Worm (Caenorhabditis elegans) whole organism, L1 larva: ENCODE measurements around the gene osm-8.

Experiments used
- C16A3.4 ChIP-seq: fragments of 150-350 bp; optimal IDR thresholded peaks from 2 replicates; lab custom pipeline; 2014; ENCODE audit warnings: missing biosample characterization, missing genetic modification characterization
- F16B12.6 ChIP-seq: fragments of 150-350 bp; optimal IDR thresholded peaks from 2 replicates; lab custom pipeline; 2014; ENCODE audit warnings: missing biosample characterization, missing genetic modification characterization
- aly-2 ChIP-seq: fragments of 150-350 bp; optimal IDR thresholded peaks from 2 replicates; lab custom pipeline; 2014; ENCODE audit warnings: missing biosample characterization, missing genetic modification characterization
- ama-1 ChIP-seq: fragments of 150-350 bp; optimal IDR thresholded peaks from 2 replicates; lab custom pipeline; 2014
- blmp-1 ChIP-seq: fragments of 150-350 bp; optimal IDR thresholded peaks from 2 replicates; lab custom pipeline; 2014; ENCODE audit warnings: missing biosample characterization, missing genetic modification characterization
- ceh-88 ChIP-seq: fragments of 200-800 bp; sonication (Bioruptor generic); IDR thresholded peaks from 2 replicates; pipeline ENCODE4 v1.3.6; 2022; ENCODE audit warnings: missing genetic modification characterization, missing compliant biosample characterization
- dpl-1 ChIP-seq, 3 experiments: fragments of 150-350 bp in 2 of 3; sonication (generic microtip) in 1 of 3; optimal IDR thresholded peaks; 2 replicates each; lab custom pipeline; 2014 to 2017; ENCODE audit warnings: missing biosample characterization in 3 of 3, missing genetic modification characterization in 3 of 3, missing genetic modification reagents in 3 of 3
- dsc-1 ChIP-seq: sonication (generic microtip); optimal IDR thresholded peaks from 2 replicates; lab custom pipeline; 2016; ENCODE audit warnings: mild to moderate bottlenecking, missing genetic modification characterization, missing compliant biosample characterization
- efl-1 ChIP-seq, 4 experiments: fragments of 150-350 bp; optimal IDR thresholded peaks in 3 of 4; peaks in 1 of 4; 1 replicate in 1 of 4; 2 replicates in 3 of 4; lab custom pipeline; 2014; ENCODE audit warnings: missing biosample characterization in 2 of 4, missing genetic modification characterization in 2 of 4, missing genetic modification reagents in 2 of 4
- efl-3 ChIP-seq: fragments of 200-800 bp; sonication (Bioruptor generic); optimal IDR thresholded peaks from 2 replicates; lab custom pipeline; 2018; ENCODE audit warnings: mild to moderate bottlenecking, missing genetic modification characterization, missing compliant biosample characterization
- elt-2 ChIP-seq: sonication (generic microtip); optimal IDR thresholded peaks from 2 replicates; lab custom pipeline; 2016; ENCODE audit warnings: missing genetic modification characterization, mild to moderate bottlenecking, inconsistent platforms, missing compliant biosample characterization, missing genetic modification reagents
- elt-3 ChIP-seq, 6 experiments: fragments of 150-350 bp in 1 of 6; sonication (generic microtip); optimal IDR thresholded peaks; 2 replicates each; lab custom pipeline; 2017 to 2018; ENCODE audit warnings: missing biosample characterization in 6 of 6, missing genetic modification characterization in 6 of 6, inconsistent platforms in 1 of 6
- ets-5 ChIP-seq: fragments of 200-800 bp; sonication (Bioruptor generic); IDR thresholded peaks from 2 replicates; pipeline ENCODE4 v1.3.6; 2022; ENCODE audit warnings: missing genetic modification characterization, missing compliant biosample characterization
- fkh-8 ChIP-seq: sonication (generic microtip); optimal IDR thresholded peaks from 2 replicates; lab custom pipeline; 2016; ENCODE audit warnings: mild to moderate bottlenecking, missing genetic modification characterization, missing compliant biosample characterization
- fos-1 ChIP-seq: fragments of 150-350 bp; optimal IDR thresholded peaks from 2 replicates; lab custom pipeline; 2014; ENCODE audit warnings: missing biosample characterization, missing genetic modification characterization
- grh-1 ChIP-seq: fragments of 200-800 bp; sonication (Bioruptor generic); IDR thresholded peaks from 2 replicates; pipeline ENCODE4 v1.3.6; 2022; ENCODE audit warnings: missing genetic modification reagents, missing genetic modification characterization, missing compliant biosample characterization
- hlh-17 ChIP-seq: fragments of 200-800 bp; sonication (Bioruptor generic); optimal IDR thresholded peaks from 2 replicates; lab custom pipeline; 2018; ENCODE audit warnings: missing genetic modification characterization, mild to moderate bottlenecking, missing compliant biosample characterization, moderate library complexity, borderline replicate concordance
- irx-1 ChIP-seq: sonication (generic microtip); optimal IDR thresholded peaks from 2 replicates; lab custom pipeline; 2016; ENCODE audit warnings: missing genetic modification characterization, missing compliant biosample characterization
- lin-14 ChIP-seq: fragments of 200-800 bp; sonication (Bioruptor generic); optimal IDR thresholded peaks from 2 replicates; lab custom pipeline; 2018; ENCODE audit warnings: mild to moderate bottlenecking, missing genetic modification characterization, moderate library complexity, missing compliant biosample characterization
- lin-35 ChIP-seq, 2 experiments: fragments of 150-350 bp; optimal IDR thresholded peaks; 2 replicates each; lab custom pipeline; 2014; ENCODE audit warnings: missing biosample characterization in 2 of 2, missing genetic modification characterization in 2 of 2, missing genetic modification reagents in 2 of 2
- lin-39 ChIP-seq: fragments of 150-350 bp; optimal IDR thresholded peaks from 2 replicates; lab custom pipeline; 2014; ENCODE audit warnings: missing biosample characterization, missing genetic modification reagents, missing genetic modification characterization
- lir-3 ChIP-seq: sonication (generic microtip); optimal IDR thresholded peaks from 2 replicates; lab custom pipeline; 2016; ENCODE audit warnings: mild to moderate bottlenecking, missing genetic modification characterization, moderate library complexity, missing compliant biosample characterization; ENCODE audit not compliant: poor library complexity
- mep-1 ChIP-seq: fragments of 150-350 bp; optimal IDR thresholded peaks from 2 replicates; lab custom pipeline; 2014; ENCODE audit warnings: missing biosample characterization, missing genetic modification characterization
- nhr-11 ChIP-seq: fragments of 150-350 bp; optimal IDR thresholded peaks from 2 replicates; lab custom pipeline; 2014; ENCODE audit warnings: missing biosample characterization, missing genetic modification characterization
- nhr-20 ChIP-seq: sonication (generic microtip); optimal IDR thresholded peaks from 2 replicates; lab custom pipeline; 2016; ENCODE audit warnings: mild to moderate bottlenecking, missing genetic modification characterization, missing compliant biosample characterization
- nhr-237 ChIP-seq: fragments of 150-350 bp; optimal IDR thresholded peaks from 2 replicates; lab custom pipeline; 2014; ENCODE audit warnings: missing biosample characterization, missing genetic modification characterization
- nhr-47 ChIP-seq: sonication (generic microtip); optimal IDR thresholded peaks from 2 replicates; lab custom pipeline; 2016; ENCODE audit warnings: mild to moderate bottlenecking, missing genetic modification characterization, moderate library complexity, missing compliant biosample characterization
- nhr-90 ChIP-seq: sonication (generic microtip); optimal IDR thresholded peaks from 2 replicates; lab custom pipeline; 2016; ENCODE audit warnings: mild to moderate bottlenecking, missing genetic modification characterization, missing compliant biosample characterization; ENCODE audit not compliant: poor library complexity
- pag-3 ChIP-seq: sonication (generic microtip); optimal IDR thresholded peaks from 2 replicates; lab custom pipeline; 2017; ENCODE audit warnings: missing genetic modification characterization, mild to moderate bottlenecking, missing compliant biosample characterization, antibody characterized with exemption, borderline replicate concordance; ENCODE audit not compliant: insufficient read depth
- snu-23 ChIP-seq: sonication (generic microtip); optimal IDR thresholded peaks from 2 replicates; lab custom pipeline; 2016; ENCODE audit warnings: missing genetic modification characterization, missing compliant biosample characterization
- swsn-7 ChIP-seq: sonication (generic microtip); optimal IDR thresholded peaks from 2 replicates; lab custom pipeline; 2016; ENCODE audit warnings: missing genetic modification characterization, missing compliant biosample characterization
- tlp-1 ChIP-seq: fragments of 150-350 bp; optimal IDR thresholded peaks from 2 replicates; lab custom pipeline; 2014; ENCODE audit warnings: missing biosample characterization, missing genetic modification characterization
- unc-30 ChIP-seq: sonication (generic microtip); optimal IDR thresholded peaks from 2 replicates; lab custom pipeline; 2017; ENCODE audit warnings: missing biosample characterization, missing genetic modification characterization
- vab-15 ChIP-seq: sonication (generic microtip); optimal IDR thresholded peaks from 2 replicates; lab custom pipeline; 2017; ENCODE audit warnings: missing genotype, mild to moderate bottlenecking, missing genetic modification characterization, missing compliant biosample characterization
- zip-4 ChIP-seq: fragments of 200-800 bp; sonication (Bioruptor generic); optimal IDR thresholded peaks from 2 replicates; lab custom pipeline; 2018; ENCODE audit warnings: mild to moderate bottlenecking, missing genetic modification characterization, moderate library complexity, missing compliant biosample characterization

Gene osm-8

DNA sequence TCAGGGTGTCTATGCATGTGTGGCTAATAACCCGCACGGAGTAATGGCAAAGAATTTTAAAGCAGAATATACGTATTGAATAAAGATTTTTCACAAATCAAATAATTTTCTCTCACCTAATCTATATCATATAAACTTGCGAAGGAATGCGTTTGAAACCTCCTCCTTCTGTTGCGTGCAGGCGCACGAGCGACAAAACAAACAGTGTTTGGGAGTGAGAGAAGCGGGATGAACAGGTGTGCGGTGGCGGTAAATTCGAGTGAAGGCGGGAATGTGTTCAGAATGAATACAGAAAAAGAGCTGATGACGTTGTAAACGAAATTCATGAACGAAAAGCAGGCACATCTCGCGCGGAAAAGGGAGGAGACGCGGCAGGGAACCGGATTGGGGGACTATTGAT, 9.1 kb upstream of the osm-8 start:
- TF ChIP-seq fkh-8 (tag; lab: Kevin White, UChicago) (no peak), lin-35 (GFP tag; optimal IDR thresholded peaks at IDR 0.05; lab: Kevin White, UChicago) (peak in 1 of 2 experiments; percentile 8), swsn-7 (tag; lab: Kevin White, UChicago) (no peak), unc-30 (tag; lab: Kevin White, UChicago) (no peak), zip-4 (no peak), pag-3 (tag; lab: Kevin White, UChicago) (no peak), efl-3 (GFP tag; lab: Kevin White, UChicago) (no peak), mep-1 (peak; percentile 14), lin-39 (tag; lab: Kevin White, UChicago) (no peak), blmp-1 (peak; percentile 5), snu-23 (no peak), nhr-90 (no peak), nhr-237 (tag; lab: Kevin White, UChicago) (no peak), lin-14 (GFP tag; lab: Kevin White, UChicago) (peak; percentile 38), vab-15 (tag; lab: Kevin White, UChicago) (no peak)

DNA sequence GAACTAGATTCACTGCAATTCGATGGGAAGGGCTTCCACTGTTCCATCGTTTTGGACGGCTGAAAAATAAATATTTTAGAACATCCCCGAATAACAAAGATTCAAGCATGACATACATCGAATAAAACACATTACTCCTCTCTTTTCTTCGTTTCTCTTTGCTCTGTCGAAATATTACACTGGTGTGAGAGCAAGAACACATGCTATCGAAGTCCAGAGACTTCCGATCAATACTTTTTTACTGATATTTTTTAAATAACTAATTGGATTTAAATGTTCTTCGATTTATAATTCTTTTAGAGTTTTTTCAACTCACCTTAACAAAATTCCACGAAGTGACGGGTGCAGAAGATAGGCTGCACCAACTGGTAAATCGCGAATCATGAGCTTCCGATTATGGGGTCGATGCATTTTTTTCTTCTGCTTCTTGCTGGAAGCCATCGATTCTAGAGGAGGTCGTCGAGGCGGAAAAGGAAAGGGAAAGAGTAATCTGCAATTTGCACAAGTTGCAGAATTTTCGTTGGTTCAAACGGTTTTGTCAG, 8.1 kb upstream of the osm-8 start, which contains the start of the genes oig-4 and R07G3.7:
Gene oig-4 (plus strand): TSS at position 301 of the 542 bp plus-strand sequence.
Gene R07G3.7 (minus strand): TSS at position 492 of the 542 bp plus-strand sequence.
- TF ChIP-seq ets-5 (no peak), dsc-1 (tag; lab: Kevin White, UChicago) (peak; percentile 19), tlp-1 (no peak)
- TF ChIP-seq, all 84 proteins: peak for 1

DNA sequence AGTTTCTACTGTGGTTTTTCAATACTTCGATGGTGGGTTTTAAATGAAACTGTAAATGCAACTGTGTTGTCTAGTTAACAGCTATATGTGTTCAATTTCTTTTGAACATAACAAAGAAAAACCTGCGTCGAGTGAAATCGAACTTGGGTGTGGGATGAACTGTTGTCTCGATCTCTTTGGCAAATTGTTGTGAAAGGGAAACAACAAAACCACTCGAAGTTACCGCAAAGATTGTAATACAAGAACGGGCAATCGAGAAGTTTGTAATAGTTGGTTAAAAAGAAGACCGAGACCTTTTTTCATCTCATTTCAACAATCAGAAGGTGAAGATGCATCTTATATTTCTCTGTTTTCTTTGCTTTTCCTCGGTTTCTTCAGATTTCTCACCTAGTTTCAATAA, 2.7 kb upstream of the osm-8 start, which contains the start of gene lips-17:
Gene lips-17 (plus strand): TSS at position 301 of the 400 bp plus-strand sequence.
- TF ChIP-seq elt-3 (tag; optimal IDR thresholded peaks at IDR 0.05; lab: Kevin White, UChicago) (no peak), fos-1 (tag; lab: Kevin White, UChicago) (no peak), F16B12.6 (no peak), efl-3 (GFP tag; lab: Kevin White, UChicago) (no peak), irx-1 (tag; lab: Kevin White, UChicago) (no peak), ceh-88 (GFP tag; lab: Robert Waterston, UW) (no peak), aly-2 (tag; lab: Kevin White, UChicago) (no peak), swsn-7 (tag; lab: Kevin White, UChicago) (no peak), elt-2 (tag; lab: Kevin White, UChicago) (no peak), ama-1 (lab: Kevin White, UChicago) (no peak)

DNA sequence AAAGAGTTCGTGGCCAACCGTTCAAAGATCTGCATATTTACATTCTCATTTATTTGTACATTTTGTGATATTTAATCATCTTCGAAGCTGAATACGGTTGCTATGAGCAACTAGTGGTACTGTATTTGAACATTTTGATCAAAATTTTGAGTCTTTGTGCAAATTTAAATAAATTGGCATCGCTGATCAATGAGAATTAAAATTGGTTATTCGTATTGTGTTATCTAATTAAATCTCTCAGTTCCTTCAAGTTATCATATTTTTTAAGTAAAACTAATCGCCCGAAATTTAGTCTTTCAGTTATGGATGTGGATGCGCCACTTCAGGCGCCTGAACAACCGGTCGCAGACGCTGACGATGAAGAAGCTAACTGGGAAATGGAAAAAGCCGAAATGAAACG, 5.8 kb downstream of the osm-8 start, which contains the start of gene npp-21:
Gene npp-21 (plus strand): TSS at position 301 of the 400 bp plus-strand sequence.
- TF ChIP-seq nhr-20 (no peak), unc-30 (tag; lab: Kevin White, UChicago) (no peak), C16A3.4 (tag; lab: Kevin White, UChicago) (no peak), elt-3 (tag; optimal IDR thresholded peaks at IDR 0.05; lab: Kevin White, UChicago) (no peak), lir-3 (tag; lab: Kevin White, UChicago) (no peak)

DNA sequence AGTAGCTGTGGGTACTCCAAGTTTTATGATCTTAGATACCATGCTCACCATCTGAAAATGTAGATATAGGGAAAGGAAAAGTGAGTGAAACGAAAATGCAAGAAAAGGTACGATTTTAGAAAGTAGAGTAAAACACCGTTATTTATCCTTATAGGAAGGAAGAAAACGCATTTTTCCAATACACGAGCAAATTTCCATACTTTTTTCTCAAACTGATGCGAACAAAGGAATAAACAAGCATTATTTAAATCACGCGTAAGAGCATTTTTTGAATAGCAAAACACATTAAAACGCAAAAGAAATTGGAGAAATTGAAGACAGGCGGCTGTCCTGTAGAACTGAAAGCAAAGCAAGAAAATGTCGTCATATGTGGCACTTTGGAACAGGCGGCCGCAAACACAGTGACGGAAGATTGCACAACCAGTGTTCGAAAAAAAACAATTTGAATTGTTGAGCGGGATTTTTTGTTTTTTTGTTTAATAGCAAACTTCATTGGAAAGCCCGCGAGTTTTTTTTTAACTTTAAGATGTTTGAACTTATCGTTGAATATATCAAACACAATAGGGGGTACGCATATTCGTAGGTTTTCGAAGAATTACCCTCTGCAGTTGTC, 6.4 kb downstream of the osm-8 start, which contains the start of gene pgam-5:
Gene pgam-5 (minus strand): TSS at position 51 of the 613 bp plus-strand sequence.
- TF ChIP-seq dpl-1 (GFP tag; optimal IDR thresholded peaks at IDR 0.05; lab: Kevin White, UChicago) (peak in 2 of 3 experiments; percentile 52 to 59), grh-1 (GFP tag; lab: Robert Waterston, UW) (no peak), dsc-1 (tag; lab: Kevin White, UChicago) (no peak), elt-3 (tag; optimal IDR thresholded peaks at IDR 0.05; lab: Kevin White, UChicago) (no peak), hlh-17 (GFP tag; lab: Kevin White, UChicago) (no peak), nhr-47 (tag; lab: Kevin White, UChicago) (no peak), nhr-11 (tag; lab: Kevin White, UChicago) (no peak), lin-35 (GFP tag; optimal IDR thresholded peaks at IDR 0.05; lab: Kevin White, UChicago) (peak; percentile 11 to 55), F16B12.6 (peak; percentile 87), efl-1 (optimal IDR thresholded peaks at IDR 0.05; lab: Kevin White, UChicago) (peak in 1 of 2 experiments; percentile 7), efl-1 (GFP tag; optimal IDR thresholded peaks at IDR 0.05 in 1 of 2; lab: Kevin White, UChicago) (peak; percentile 47 to 95), snu-23 (peak; percentile 28)
